Worm (Caenorhabditis elegans) whole organism, L2 larva: ENCODE data around the gene clec-143.

Experiments
- ZK546.5 ChIP-seq: sonication (generic microtip); optimal IDR thresholded peaks from 2 replicates; lab custom pipeline; 2017; ENCODE audit warnings: missing biosample characterization, missing genetic modification characterization
- elt-3 ChIP-seq: sonication (generic microtip); optimal IDR thresholded peaks from 2 replicates; lab custom pipeline; 2017; ENCODE audit warnings: missing biosample characterization, missing genetic modification characterization
- zag-1 ChIP-seq: fragments of 150-350 bp; optimal IDR thresholded peaks from 2 replicates; lab custom pipeline; 2014; ENCODE audit warnings: missing biosample characterization, missing genetic modification characterization
- ztf-11 ChIP-seq: sonication (generic microtip); optimal IDR thresholded peaks from 2 replicates; lab custom pipeline; 2017; ENCODE audit warnings: missing biosample characterization, missing genetic modification characterization

DNA sequence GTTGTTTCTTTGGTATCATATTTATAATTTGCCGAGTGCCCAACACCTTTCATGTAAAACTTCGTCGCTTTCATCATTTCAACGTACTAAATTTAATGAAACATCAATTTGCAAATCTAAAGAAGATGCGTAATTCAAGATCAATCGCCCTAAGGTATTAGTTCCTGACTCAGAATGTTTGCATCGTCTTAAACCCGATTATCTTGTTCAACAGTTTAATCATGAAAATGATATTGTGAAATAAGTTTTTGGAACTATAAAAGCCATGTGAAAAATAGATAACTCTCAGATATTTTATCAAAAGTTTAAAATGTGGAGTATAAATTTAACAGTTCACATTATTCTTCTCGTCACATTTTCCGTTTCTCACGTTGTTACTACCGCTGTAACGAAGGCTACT lies 30.1 kb downstream of the clec-143 start, which contains the start of gene E04D5.4:
- TF ChIP-seq ztf-11 (tag; lab: Kevin White, UChicago) (no peak), ZK546.5 (tag; lab: Kevin White, UChicago) (no peak), zag-1 (no peak), elt-3 (tag; lab: Kevin White, UChicago) (no peak)
